Worm (Caenorhabditis elegans) whole organism, L1 larva: ENCODE measurements around the gene clc-28.

Experiments used
- C34B4.2 ChIP-seq: sonication (generic microtip); optimal IDR thresholded peaks from 2 replicates; lab custom pipeline; 2017; ENCODE audit warnings: mild to moderate bottlenecking, missing genetic modification characterization, missing compliant biosample characterization
- Y116A8C.19 ChIP-seq: sonication (generic microtip); optimal IDR thresholded peaks from 2 replicates; lab custom pipeline; 2016; ENCODE audit warnings: missing compliant biosample characterization, missing genetic modification characterization, borderline replicate concordance
- aly-2 ChIP-seq: fragments of 150-350 bp; optimal IDR thresholded peaks from 2 replicates; lab custom pipeline; 2014; ENCODE audit warnings: missing biosample characterization, missing genetic modification characterization
- ama-1 ChIP-seq: fragments of 150-350 bp; optimal IDR thresholded peaks from 2 replicates; lab custom pipeline; 2014
- blmp-1 ChIP-seq: fragments of 150-350 bp; optimal IDR thresholded peaks from 2 replicates; lab custom pipeline; 2014; ENCODE audit warnings: missing biosample characterization, missing genetic modification characterization
- ceh-63 ChIP-seq: fragments of 200-800 bp; sonication (Bioruptor generic); optimal IDR thresholded peaks from 2 replicates; lab custom pipeline; 2018; ENCODE audit warnings: mild to moderate bottlenecking, missing genetic modification characterization, missing compliant biosample characterization
- ceh-8 ChIP-seq: fragments of 200-800 bp; sonication (Bioruptor generic); optimal IDR thresholded peaks from 2 replicates; lab custom pipeline; 2018; ENCODE audit warnings: mild to moderate bottlenecking, missing genetic modification characterization, moderate library complexity, missing compliant biosample characterization
- ceh-88 ChIP-seq: fragments of 200-800 bp; sonication (Bioruptor generic); IDR thresholded peaks from 2 replicates; pipeline ENCODE4 v1.3.6; 2022; ENCODE audit warnings: missing genetic modification characterization, missing compliant biosample characterization
- dpl-1 ChIP-seq, 3 experiments: fragments of 150-350 bp in 2 of 3; sonication (generic microtip) in 1 of 3; optimal IDR thresholded peaks; 2 replicates each; lab custom pipeline; 2014 to 2017; ENCODE audit warnings: missing biosample characterization in 3 of 3, missing genetic modification characterization in 3 of 3, missing genetic modification reagents in 3 of 3
- efl-1 ChIP-seq, 4 experiments: fragments of 150-350 bp; optimal IDR thresholded peaks in 3 of 4; peaks in 1 of 4; 1 replicate in 1 of 4; 2 replicates in 3 of 4; lab custom pipeline; 2014; ENCODE audit warnings: missing biosample characterization in 2 of 4, missing genetic modification characterization in 2 of 4, missing genetic modification reagents in 2 of 4
- egl-13 ChIP-seq: sonication (generic microtip); optimal IDR thresholded peaks from 2 replicates; lab custom pipeline; 2016; ENCODE audit warnings: missing genotype, missing genetic modification reagents, missing genetic modification characterization, missing compliant biosample characterization
- egl-27 ChIP-seq, 2 experiments: fragments of 150-350 bp in 1 of 2; sonication (generic microtip); optimal IDR thresholded peaks; 3 replicates each; lab custom pipeline; 2017 to 2018; ENCODE audit warnings: missing biosample characterization in 2 of 2, missing genetic modification characterization in 2 of 2, missing genetic modification reagents in 2 of 2
- elt-2 ChIP-seq: sonication (generic microtip); optimal IDR thresholded peaks from 2 replicates; lab custom pipeline; 2016; ENCODE audit warnings: missing genetic modification characterization, mild to moderate bottlenecking, inconsistent platforms, missing compliant biosample characterization, missing genetic modification reagents
- ets-5 ChIP-seq: fragments of 200-800 bp; sonication (Bioruptor generic); IDR thresholded peaks from 2 replicates; pipeline ENCODE4 v1.3.6; 2022; ENCODE audit warnings: missing genetic modification characterization, missing compliant biosample characterization
- fkh-10 ChIP-seq: sonication (generic microtip); optimal IDR thresholded peaks from 2 replicates; lab custom pipeline; 2017; ENCODE audit warnings: missing biosample characterization, missing genetic modification reagents, missing genetic modification characterization
- fkh-8 ChIP-seq: sonication (generic microtip); optimal IDR thresholded peaks from 2 replicates; lab custom pipeline; 2016; ENCODE audit warnings: mild to moderate bottlenecking, missing genetic modification characterization, missing compliant biosample characterization
- fos-1 ChIP-seq: fragments of 150-350 bp; optimal IDR thresholded peaks from 2 replicates; lab custom pipeline; 2014; ENCODE audit warnings: missing biosample characterization, missing genetic modification characterization
- hlh-17 ChIP-seq: fragments of 200-800 bp; sonication (Bioruptor generic); optimal IDR thresholded peaks from 2 replicates; lab custom pipeline; 2018; ENCODE audit warnings: missing genetic modification characterization, mild to moderate bottlenecking, missing compliant biosample characterization, moderate library complexity, borderline replicate concordance
- hlh-4 ChIP-seq: sonication (generic microtip); optimal IDR thresholded peaks from 2 replicates; lab custom pipeline; 2016; ENCODE audit warnings: mild to moderate bottlenecking, missing genetic modification characterization, missing compliant biosample characterization
- irx-1 ChIP-seq: sonication (generic microtip); optimal IDR thresholded peaks from 2 replicates; lab custom pipeline; 2016; ENCODE audit warnings: missing genetic modification characterization, missing compliant biosample characterization
- isw-1 ChIP-seq: fragments of 200-800 bp; sonication (Bioruptor generic); IDR thresholded peaks from 2 replicates; pipeline ENCODE4 v1.3.6; 2022; ENCODE audit warnings: missing genetic modification characterization, missing compliant biosample characterization
- lin-15B ChIP-seq: fragments of 150-350 bp; sonication (generic microtip); optimal IDR thresholded peaks from 3 replicates; lab custom pipeline; 2014; ENCODE audit warnings: missing biosample characterization, missing genetic modification characterization
- lin-35 ChIP-seq, 2 experiments: fragments of 150-350 bp; optimal IDR thresholded peaks; 2 replicates each; lab custom pipeline; 2014; ENCODE audit warnings: missing biosample characterization in 2 of 2, missing genetic modification characterization in 2 of 2, missing genetic modification reagents in 2 of 2
- lsy-2 ChIP-seq, 2 experiments: fragments of 150-350 bp; optimal IDR thresholded peaks; 2 replicates each; lab custom pipeline; 2014; ENCODE audit warnings: missing biosample characterization in 2 of 2, missing genetic modification characterization in 2 of 2
- mab-9 ChIP-seq: fragments of 200-800 bp; sonication (Bioruptor generic); IDR thresholded peaks from 2 replicates; pipeline ENCODE4 v1.3.6; 2022; ENCODE audit warnings: missing genetic modification reagents, missing genetic modification characterization, missing compliant biosample characterization
- mef-2 ChIP-seq: fragments of 150-350 bp; optimal IDR thresholded peaks from 2 replicates; lab custom pipeline; 2014; ENCODE audit warnings: missing biosample characterization, missing genetic modification characterization
- nhr-20 ChIP-seq: sonication (generic microtip); optimal IDR thresholded peaks from 2 replicates; lab custom pipeline; 2016; ENCODE audit warnings: mild to moderate bottlenecking, missing genetic modification characterization, missing compliant biosample characterization
- nhr-28 ChIP-seq: fragments of 150-350 bp; optimal IDR thresholded peaks from 2 replicates; lab custom pipeline; 2014; ENCODE audit warnings: missing biosample characterization, missing genetic modification characterization
- nhr-47 ChIP-seq: sonication (generic microtip); optimal IDR thresholded peaks from 2 replicates; lab custom pipeline; 2016; ENCODE audit warnings: mild to moderate bottlenecking, missing genetic modification characterization, moderate library complexity, missing compliant biosample characterization
- nhr-76 ChIP-seq: sonication (generic microtip); optimal IDR thresholded peaks from 2 replicates; lab custom pipeline; 2017; ENCODE audit warnings: missing biosample characterization, missing genetic modification characterization
- nhr-77 ChIP-seq: fragments of 150-350 bp; optimal IDR thresholded peaks from 2 replicates; lab custom pipeline; 2014; ENCODE audit warnings: missing biosample characterization, missing genetic modification characterization
- nhr-84 ChIP-seq: sonication (generic microtip); optimal IDR thresholded peaks from 2 replicates; lab custom pipeline; 2017; ENCODE audit warnings: missing biosample characterization, missing genetic modification characterization
- nhr-90 ChIP-seq: sonication (generic microtip); optimal IDR thresholded peaks from 2 replicates; lab custom pipeline; 2016; ENCODE audit warnings: mild to moderate bottlenecking, missing genetic modification characterization, missing compliant biosample characterization; ENCODE audit not compliant: poor library complexity
- pag-3 ChIP-seq: sonication (generic microtip); optimal IDR thresholded peaks from 2 replicates; lab custom pipeline; 2017; ENCODE audit warnings: missing genetic modification characterization, mild to moderate bottlenecking, missing compliant biosample characterization, antibody characterized with exemption, borderline replicate concordance; ENCODE audit not compliant: insufficient read depth
- rnt-1 ChIP-seq: sonication (generic microtip); optimal IDR thresholded peaks from 2 replicates; lab custom pipeline; 2016; ENCODE audit warnings: mild to moderate bottlenecking, missing genetic modification characterization, moderate library complexity, missing compliant biosample characterization
- skn-1 ChIP-seq: fragments of 150-350 bp; optimal IDR thresholded peaks from 2 replicates; lab custom pipeline; 2014; ENCODE audit warnings: missing biosample characterization, missing genetic modification characterization
- snpc-4 ChIP-seq: fragments of 150-350 bp; optimal IDR thresholded peaks from 2 replicates; lab custom pipeline; 2014; ENCODE audit warnings: missing biosample characterization, missing genetic modification characterization
- snu-23 ChIP-seq: sonication (generic microtip); optimal IDR thresholded peaks from 2 replicates; lab custom pipeline; 2016; ENCODE audit warnings: missing genetic modification characterization, missing compliant biosample characterization
- sup-37 ChIP-seq: fragments of 200-800 bp; sonication (Bioruptor generic); optimal IDR thresholded peaks from 2 replicates; lab custom pipeline; 2018; ENCODE audit warnings: mild to moderate bottlenecking, missing genetic modification characterization, missing compliant biosample characterization
- swsn-7 ChIP-seq: sonication (generic microtip); optimal IDR thresholded peaks from 2 replicates; lab custom pipeline; 2016; ENCODE audit warnings: missing genetic modification characterization, missing compliant biosample characterization
- tlp-1 ChIP-seq: fragments of 150-350 bp; optimal IDR thresholded peaks from 2 replicates; lab custom pipeline; 2014; ENCODE audit warnings: missing biosample characterization, missing genetic modification characterization
- unc-130 ChIP-seq: fragments of 150-350 bp; optimal IDR thresholded peaks from 2 replicates; lab custom pipeline; 2017; ENCODE audit warnings: missing biosample characterization, missing genetic modification characterization, inconsistent platforms
- unc-30 ChIP-seq: sonication (generic microtip); optimal IDR thresholded peaks from 2 replicates; lab custom pipeline; 2017; ENCODE audit warnings: missing biosample characterization, missing genetic modification characterization
- unc-86 ChIP-seq: sonication (generic microtip); optimal IDR thresholded peaks from 2 replicates; lab custom pipeline; 2016; ENCODE audit warnings: missing genetic modification characterization, missing compliant biosample characterization
- vab-15 ChIP-seq: sonication (generic microtip); optimal IDR thresholded peaks from 2 replicates; lab custom pipeline; 2017; ENCODE audit warnings: missing genotype, mild to moderate bottlenecking, missing genetic modification characterization, missing compliant biosample characterization
- xbp-1 ChIP-seq: sonication (generic microtip); optimal IDR thresholded peaks from 2 replicates; lab custom pipeline; 2016; ENCODE audit warnings: missing genetic modification characterization, missing compliant biosample characterization
- zag-1 ChIP-seq: fragments of 150-350 bp; optimal IDR thresholded peaks from 2 replicates; lab custom pipeline; 2014; ENCODE audit warnings: missing biosample characterization, missing genetic modification characterization
- zip-4 ChIP-seq: fragments of 200-800 bp; sonication (Bioruptor generic); optimal IDR thresholded peaks from 2 replicates; lab custom pipeline; 2018; ENCODE audit warnings: mild to moderate bottlenecking, missing genetic modification characterization, moderate library complexity, missing compliant biosample characterization

Gene clc-28

DNA sequence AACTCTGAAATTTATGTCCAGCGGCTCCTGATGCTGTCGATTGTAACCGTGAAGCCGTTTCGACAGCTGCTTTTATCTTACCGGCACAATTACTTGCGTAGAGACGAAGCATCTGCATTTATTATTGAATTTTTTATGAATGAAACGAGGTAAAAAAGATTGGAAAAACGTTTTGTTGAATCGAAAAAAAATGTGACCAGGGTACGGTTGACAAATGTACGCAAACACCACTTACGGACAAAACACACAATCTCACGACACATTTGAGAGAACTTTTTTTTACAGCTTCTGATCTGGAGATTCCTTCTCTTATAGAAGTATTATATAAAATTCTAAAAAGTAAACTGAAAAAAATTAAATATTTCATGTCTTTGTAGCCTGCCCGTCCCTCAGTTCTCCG, 7.5 kb downstream of the clc-28 start, which contains the start of the genes mrps-18A and ZC262.2 (continued):
- TF ChIP-seq skn-1 (no peak), Y116A8C.19 (tag; lab: Kevin White, UChicago) (no peak), C34B4.2 (tag; lab: Kevin White, UChicago) (no peak), lin-15B (no peak), fos-1 (tag; lab: Kevin White, UChicago) (no peak), pag-3 (tag; lab: Kevin White, UChicago) (no peak), nhr-84 (no peak), unc-30 (tag; lab: Kevin White, UChicago) (no peak), snpc-4 (no peak), hlh-17 (no peak), tlp-1 (tag; lab: Kevin White, UChicago) (no peak), nhr-90 (no peak), ets-5 (GFP tag; lab: Robert Waterston, UW) (no peak), zip-4 (GFP tag; lab: Kevin White, UChicago) (no peak), xbp-1 (tag; lab: Kevin White, UChicago) (no peak), hlh-4 (tag; lab: Kevin White, UChicago) (no peak), lin-35 (GFP tag; optimal IDR thresholded peaks at IDR 0.05; lab: Kevin White, UChicago) (peak; percentile 60 to 76), nhr-47 (tag; lab: Kevin White, UChicago) (peak; percentile 18), ama-1 (no peak), swsn-7 (tag; lab: Kevin White, UChicago) (no peak), aly-2 (tag; lab: Kevin White, UChicago) (no peak), isw-1 (no peak), efl-1 (optimal IDR thresholded peaks at IDR 0.05; lab: Kevin White, UChicago) (peak; percentile 49 to 65), efl-1 (GFP tag; optimal IDR thresholded peaks at IDR 0.05 in 1 of 2; lab: Kevin White, UChicago) (peak; percentile 69 to 85), unc-86 (tag; lab: Kevin White, UChicago) (no peak), ceh-8 (GFP tag; lab: Kevin White, UChicago) (no peak), nhr-77 (tag; lab: Kevin White, UChicago) (no peak), vab-15 (tag; lab: Kevin White, UChicago) (no peak), irx-1 (tag; lab: Kevin White, UChicago) (peak; percentile 22), blmp-1 (peak; percentile 14), mef-2 (tag; lab: Kevin White, UChicago) (no peak), ceh-63 (GFP tag; lab: Kevin White, UChicago) (no peak), egl-13 (no peak), egl-27 (tag; optimal IDR thresholded peaks at IDR 0.05; lab: Kevin White, UChicago) (no peak), ceh-88 (GFP tag; lab: Robert Waterston, UW) (no peak), lsy-2 (tag; optimal IDR thresholded peaks at IDR 0.05; lab: Kevin White, UChicago) (peak; percentile 91 to 98), nhr-28 (tag; lab: Kevin White, UChicago) (no peak), sup-37 (GFP tag; lab: Kevin White, UChicago) (no peak), snu-23 (GFP tag; lab: Kevin White, UChicago) (peak; percentile 45), dpl-1 (GFP tag; optimal IDR thresholded peaks at IDR 0.05; lab: Kevin White, UChicago) (peak; percentile 43 to 65 (median 45)), nhr-76 (tag; lab: Kevin White, UChicago) (no peak)

- TF ChIP-seq rnt-1 (tag; lab: Kevin White, UChicago) (no peak), irx-1 (tag; lab: Kevin White, UChicago) (no peak), nhr-20 (no peak), elt-2 (tag; lab: Kevin White, UChicago) (no peak), tlp-1 (tag; lab: Kevin White, UChicago) (no peak), unc-130 (tag; lab: Kevin White, UChicago) (no peak), zag-1 (no peak), nhr-28 (tag; lab: Kevin White, UChicago) (no peak), fkh-8 (tag; lab: Kevin White, UChicago) (no peak), pag-3 (tag; lab: Kevin White, UChicago) (no peak), lsy-2 (tag; optimal IDR thresholded peaks at IDR 0.05; lab: Kevin White, UChicago) (no peak), efl-1 (optimal IDR thresholded peaks at IDR 0.05; lab: Kevin White, UChicago) (no peak), efl-1 (GFP tag; optimal IDR thresholded peaks at IDR 0.05 in 1 of 2; lab: Kevin White, UChicago) (no peak), ama-1 (no peak), lin-35 (GFP tag; optimal IDR thresholded peaks at IDR 0.05; lab: Kevin White, UChicago) (no peak), egl-13 (no peak), nhr-84 (no peak), fkh-10 (GFP tag; lab: Kevin White, UChicago) (no peak), mab-9 (GFP tag; lab: Robert Waterston, UW) (no peak), lin-15B (no peak)
- TF ChIP-seq, all 84 proteins: peak for 0
Measured at ce11 chrIII:8331211-8331610, 8.1 kb downstream of the clc-28 start, which contains the start of gene iglr-2. TSS of gene iglr-2 (minus strand) at chrIII:8331311.
